Worm (Caenorhabditis elegans) whole organism, L4 larva: ENCODE measurements around the gene unc-70.

Source experiments
- ama-1 ChIP-seq: fragments of 150-350 bp; optimal IDR thresholded peaks from 2 replicates; lab custom pipeline; 2014; ENCODE audit warnings: inconsistent platforms, mixed read lengths
- nhr-102 ChIP-seq: sonication (generic microtip); optimal IDR thresholded peaks from 2 replicates; lab custom pipeline; 2016; ENCODE audit warnings: mild to moderate bottlenecking, missing genetic modification characterization, moderate library complexity, missing compliant biosample characterization

DNA sequence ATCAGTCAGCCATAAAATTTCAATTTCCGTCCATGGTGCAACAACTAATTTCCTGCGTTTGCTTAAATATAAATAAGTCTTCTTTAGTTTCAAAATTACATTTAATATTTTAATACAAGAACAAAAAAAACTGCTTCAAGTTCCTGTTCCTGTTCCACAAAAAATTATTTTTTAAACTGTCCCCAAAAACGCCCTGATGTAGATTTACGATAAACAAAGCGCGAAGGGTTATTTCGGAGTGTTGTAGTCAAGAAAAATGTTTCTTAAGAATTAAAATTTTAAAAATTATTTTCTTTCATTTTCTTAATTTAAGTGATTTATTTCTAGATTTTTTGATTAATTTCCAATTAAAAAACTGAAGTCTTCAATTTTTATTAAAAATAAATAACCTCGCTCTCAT lies 42.5 kb upstream of the unc-70 start, which contains the start of gene T15B7.15:
- TF ChIP-seq ama-1 (lab: Kevin White, UChicago): no peak
- TF ChIP-seq nhr-102 (tag; lab: Kevin White, UChicago): no peak
